Worm (Caenorhabditis elegans) whole organism, L3 larva: ENCODE data around the gene acy-1.

ENCODE experiments used
- R02D3.7 ChIP-seq: fragments of 150-350 bp; optimal IDR thresholded peaks from 2 replicates; lab custom pipeline; 2014; ENCODE audit warnings: missing biosample characterization, missing genetic modification characterization
- ZK546.5 ChIP-seq: sonication (generic microtip); optimal IDR thresholded peaks from 2 replicates; lab custom pipeline; 2017; ENCODE audit warnings: missing biosample characterization, missing genetic modification characterization
- aly-2 ChIP-seq: fragments of 150-350 bp; optimal IDR thresholded peaks from 2 replicates; lab custom pipeline; 2014; ENCODE audit warnings: missing biosample characterization, missing genetic modification characterization
- ceh-16 ChIP-seq: sonication (generic microtip); optimal IDR thresholded peaks from 2 replicates; lab custom pipeline; 2017; ENCODE audit warnings: missing biosample characterization, missing genetic modification characterization
- ceh-28 ChIP-seq: fragments of 150-350 bp; optimal IDR thresholded peaks from 2 replicates; lab custom pipeline; 2014; ENCODE audit warnings: missing biosample characterization, missing genetic modification reagents, missing genetic modification characterization
- ceh-82 ChIP-seq: fragments of 150-350 bp; optimal IDR thresholded peaks from 2 replicates; lab custom pipeline; 2014; ENCODE audit warnings: missing biosample characterization, missing genetic modification characterization
- ceh-9 ChIP-seq: sonication (generic microtip); optimal IDR thresholded peaks from 2 replicates; lab custom pipeline; 2018; ENCODE audit warnings: missing biosample characterization, missing genetic modification characterization
- daf-12 ChIP-seq: fragments of 150-350 bp; optimal IDR thresholded peaks from 2 replicates; lab custom pipeline; 2014; ENCODE audit warnings: missing biosample characterization, missing genetic modification reagents, missing genetic modification characterization
- elt-1 ChIP-seq: fragments of 150-350 bp; optimal IDR thresholded peaks from 2 replicates; lab custom pipeline; 2014; ENCODE audit warnings: missing biosample characterization, missing genetic modification characterization
- elt-2 ChIP-seq: sonication (generic microtip); optimal IDR thresholded peaks from 2 replicates; lab custom pipeline; 2016; ENCODE audit warnings: missing genetic modification reagents, mild to moderate bottlenecking, missing genetic modification characterization, missing compliant biosample characterization
- elt-3 ChIP-seq, 3 experiments: fragments of 150-350 bp in 1 of 3; sonication (generic microtip) in 2 of 3; optimal IDR thresholded peaks; 2 replicates in 2 of 3; 4 replicates in 1 of 3; lab custom pipeline; 2014 to 2017; ENCODE audit warnings: missing biosample characterization in 3 of 3, missing genetic modification characterization in 3 of 3
- eor-1 ChIP-seq, 2 experiments: fragments of 150-350 bp; optimal IDR thresholded peaks; 2 replicates each; lab custom pipeline; 2014 to 2018; ENCODE audit warnings: missing biosample characterization in 2 of 2, missing genetic modification characterization in 2 of 2
- fkh-2 ChIP-seq: fragments of 150-350 bp; optimal IDR thresholded peaks from 2 replicates; lab custom pipeline; 2014; ENCODE audit warnings: missing biosample characterization, missing genetic modification reagents, missing genetic modification characterization
- fos-1 ChIP-seq: fragments of 150-350 bp; optimal IDR thresholded peaks from 2 replicates; lab custom pipeline; 2014; ENCODE audit warnings: missing biosample characterization, missing genetic modification characterization
- jun-1 ChIP-seq: fragments of 150-350 bp; optimal IDR thresholded peaks from 2 replicates; lab custom pipeline; 2014; ENCODE audit warnings: missing biosample characterization, missing genetic modification reagents, missing genetic modification characterization
- lin-15B ChIP-seq: fragments of 150-350 bp; optimal IDR thresholded peaks from 2 replicates; lab custom pipeline; 2014; ENCODE audit warnings: missing biosample characterization, missing genetic modification characterization
- lin-39 ChIP-seq: fragments of 150-350 bp; optimal IDR thresholded peaks from 2 replicates; lab custom pipeline; 2018; ENCODE audit warnings: missing biosample characterization, missing genetic modification reagents, missing genetic modification characterization
- lsy-12 ChIP-seq: sonication (generic microtip); optimal IDR thresholded peaks from 2 replicates; lab custom pipeline; 2016; ENCODE audit warnings: mild to moderate bottlenecking, missing genetic modification characterization, missing compliant biosample characterization
- nfya-1 ChIP-seq: sonication (generic microtip); optimal IDR thresholded peaks from 2 replicates; lab custom pipeline; 2017; ENCODE audit warnings: missing genetic modification characterization, mild to moderate bottlenecking, missing compliant biosample characterization, antibody characterized with exemption, moderate library complexity; ENCODE audit not compliant: insufficient read depth
- nhr-23 ChIP-seq: fragments of 150-350 bp; optimal IDR thresholded peaks from 2 replicates; lab custom pipeline; 2014; ENCODE audit warnings: missing biosample characterization, missing genetic modification reagents, missing genetic modification characterization
- nhr-25 ChIP-seq: sonication (generic microtip); optimal IDR thresholded peaks from 2 replicates; lab custom pipeline; 2017; ENCODE audit warnings: missing biosample characterization, missing genetic modification characterization
- nhr-28 ChIP-seq: fragments of 150-350 bp; optimal IDR thresholded peaks from 2 replicates; lab custom pipeline; 2014; ENCODE audit warnings: missing biosample characterization, missing genetic modification characterization
- nhr-43 ChIP-seq: sonication (generic microtip); optimal IDR thresholded peaks from 2 replicates; lab custom pipeline; 2016; ENCODE audit warnings: mild to moderate bottlenecking, missing genetic modification characterization, missing compliant biosample characterization; ENCODE audit not compliant: poor library complexity, severe bottlenecking
- nhr-77 ChIP-seq: fragments of 150-350 bp; optimal IDR thresholded peaks from 2 replicates; lab custom pipeline; 2014; ENCODE audit warnings: missing biosample characterization, missing genetic modification characterization
- pha-4 ChIP-seq: fragments of 150-350 bp; optimal IDR thresholded peaks from 2 replicates; lab custom pipeline; 2014; ENCODE audit warnings: missing biosample characterization, missing genetic modification reagents, missing genetic modification characterization
- pqm-1 ChIP-seq: fragments of 150-350 bp; optimal IDR thresholded peaks from 2 replicates; lab custom pipeline; 2017; ENCODE audit warnings: missing biosample characterization, missing genetic modification characterization, inconsistent platforms
- sea-2 ChIP-seq: fragments of 150-350 bp; sonication (generic microtip); optimal IDR thresholded peaks from 4 replicates; lab custom pipeline; 2014; ENCODE audit warnings: missing biosample characterization, missing genetic modification reagents, missing genetic modification characterization
- snpc-4 ChIP-seq: fragments of 150-350 bp; optimal IDR thresholded peaks from 2 replicates; lab custom pipeline; 2014; ENCODE audit warnings: missing biosample characterization, missing genetic modification characterization
- tbx-2 ChIP-seq: sonication (generic microtip); optimal IDR thresholded peaks from 2 replicates; lab custom pipeline; 2016; ENCODE audit warnings: mild to moderate bottlenecking, missing genetic modification characterization, missing compliant biosample characterization
- unc-39 ChIP-seq: sonication (generic microtip); optimal IDR thresholded peaks from 4 replicates; lab custom pipeline; 2017; ENCODE audit warnings: missing biosample characterization, missing genetic modification characterization
- unc-62 ChIP-seq: fragments of 150-350 bp; sonication (generic microtip); optimal IDR thresholded peaks from 4 replicates; lab custom pipeline; 2014; ENCODE audit warnings: missing biosample characterization, missing genetic modification reagents, missing genetic modification characterization
- zag-1 ChIP-seq: fragments of 150-350 bp; optimal IDR thresholded peaks from 2 replicates; lab custom pipeline; 2014; ENCODE audit warnings: missing biosample characterization, missing genetic modification characterization
- ztf-11 ChIP-seq: fragments of 150-350 bp; optimal IDR thresholded peaks from 2 replicates; lab custom pipeline; 2014; ENCODE audit warnings: missing biosample characterization, missing genetic modification characterization

acy-1 gene

ce11 chrIII:4697819-4698218 is 24.1 kb upstream of the acy-1 start, which contains the start of gene dnj-18:
Gene dnj-18, plus strand, starts transcription at chrIII:4698119.
- TF ChIP-seq lsy-12 (tag; lab: Kevin White, UChicago) (no peak), unc-62 (GFP tag; lab: Kevin White, UChicago) (no peak), zag-1 (tag; lab: Kevin White, UChicago) (no peak), ceh-16 (tag; lab: Kevin White, UChicago) (no peak), elt-2 (tag; lab: Kevin White, UChicago) (no peak), snpc-4 (tag; lab: Kevin White, UChicago) (no peak), fkh-2 (tag; lab: Kevin White, UChicago) (no peak), ZK546.5 (tag; lab: Kevin White, UChicago) (no peak), lin-15B (no peak), ztf-11 (tag; lab: Kevin White, UChicago) (no peak)

ce11 chrIII:4699922-4700321 is 22.0 kb upstream of the acy-1 start, which contains the start of gene sel-13:
Gene sel-13, minus strand, starts transcription at chrIII:4700224.
- TF ChIP-seq elt-3 (tag; optimal IDR thresholded peaks at IDR 0.05; lab: Kevin White, UChicago) (no peak), fos-1 (tag; lab: Kevin White, UChicago) (no peak), R02D3.7 (tag; lab: Kevin White, UChicago) (no peak), elt-1 (tag; lab: Kevin White, UChicago) (no peak), nhr-28 (tag; lab: Kevin White, UChicago) (no peak), pha-4 (tag; lab: Kevin White, UChicago) (no peak)

DNA sequence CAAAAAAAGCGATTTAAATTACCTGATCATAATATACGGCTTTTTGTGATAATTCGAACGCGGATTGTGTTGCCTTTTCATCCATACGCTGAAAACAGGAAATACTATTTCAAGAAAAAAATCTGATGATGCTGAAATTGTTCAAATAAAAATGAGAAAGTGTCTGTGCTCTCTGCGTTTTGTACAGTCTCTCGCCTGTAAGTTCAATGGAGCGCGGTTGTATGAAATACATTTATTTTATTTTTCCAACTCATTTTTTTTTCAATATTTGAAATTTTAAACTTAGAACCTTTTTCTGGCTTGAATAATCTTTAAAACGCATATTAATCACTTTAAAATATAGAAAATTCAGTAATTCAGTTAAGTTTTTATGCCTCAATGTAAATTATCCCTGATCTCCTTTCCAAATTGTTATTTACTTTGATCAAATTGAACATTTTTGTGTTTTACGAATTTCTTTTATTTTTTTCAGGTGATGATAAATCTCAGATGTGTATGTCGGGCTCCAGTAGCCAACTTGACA is 17.9 kb upstream of the acy-1 start, which contains the start of the genes clp-2 and mrpl-16:
Gene clp-2 (minus strand): TSS at position 94 of the 523 bp plus-strand sequence.
Gene mrpl-16 (plus strand): TSS at position 473 of the 523 bp plus-strand sequence.
- TF ChIP-seq nhr-77 (tag; lab: Kevin White, UChicago) (no peak), nhr-23 (peak; percentile 12), lin-15B (peak; percentile 43), ztf-11 (tag; lab: Kevin White, UChicago) (no peak), ceh-16 (tag; lab: Kevin White, UChicago) (no peak), tbx-2 (tag; lab: Kevin White, UChicago) (no peak), nfya-1 (tag; lab: Kevin White, UChicago) (peak; percentile 53), elt-2 (tag; lab: Kevin White, UChicago) (no peak), lin-39 (tag; lab: Kevin White, UChicago) (no peak), elt-3 (tag; optimal IDR thresholded peaks at IDR 0.05; lab: Kevin White, UChicago) (no peak), nhr-25 (tag; lab: Kevin White, UChicago) (no peak), unc-62 (GFP tag; lab: Kevin White, UChicago) (no peak)

DNA sequence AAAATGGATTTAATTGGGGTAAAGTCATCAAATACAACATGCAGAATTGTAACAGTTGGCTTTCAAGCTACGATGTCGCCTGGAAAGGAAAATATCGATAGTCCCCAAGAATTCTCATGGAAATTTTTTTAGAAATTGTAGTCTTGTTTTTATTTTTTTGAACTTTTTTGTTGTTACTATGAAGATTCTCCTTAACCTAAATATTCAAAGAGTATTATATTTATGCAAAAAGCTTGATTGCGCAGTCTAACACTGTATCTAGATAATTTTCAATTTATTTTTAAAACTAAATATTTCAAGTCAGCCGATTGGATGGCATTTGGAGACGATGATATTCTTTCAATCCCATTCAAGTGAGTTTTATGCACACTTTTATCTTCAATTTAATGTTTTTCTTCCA is 16.7 kb upstream of the acy-1 start, which contains the start of gene pgap-2:
Gene pgap-2 (plus strand): TSS at position 301 of the 400 bp plus-strand sequence.
- TF ChIP-seq ZK546.5 (tag; lab: Kevin White, UChicago), result no peak
- no peak for TF ChIP-seq nhr-43
- no peak for TF ChIP-seq elt-2 (tag; lab: Kevin White, UChicago)
- TF ChIP-seq sea-2, result no peak
- no peak for TF ChIP-seq ceh-28 (tag; lab: Kevin White, UChicago)
- TF ChIP-seq pqm-1 (tag; lab: Kevin White, UChicago), result no peak
- TF ChIP-seq eor-1 (tag; optimal IDR thresholded peaks at IDR 0.05; lab: Kevin White, UChicago), result no peak
- TF ChIP-seq ceh-82 (tag; lab: Kevin White, UChicago), result no peak
- no peak for TF ChIP-seq tbx-2 (tag; lab: Kevin White, UChicago)
- no peak for TF ChIP-seq ceh-9 (tag; lab: Kevin White, UChicago)
- TF ChIP-seq snpc-4 (tag; lab: Kevin White, UChicago), result no peak

DNA sequence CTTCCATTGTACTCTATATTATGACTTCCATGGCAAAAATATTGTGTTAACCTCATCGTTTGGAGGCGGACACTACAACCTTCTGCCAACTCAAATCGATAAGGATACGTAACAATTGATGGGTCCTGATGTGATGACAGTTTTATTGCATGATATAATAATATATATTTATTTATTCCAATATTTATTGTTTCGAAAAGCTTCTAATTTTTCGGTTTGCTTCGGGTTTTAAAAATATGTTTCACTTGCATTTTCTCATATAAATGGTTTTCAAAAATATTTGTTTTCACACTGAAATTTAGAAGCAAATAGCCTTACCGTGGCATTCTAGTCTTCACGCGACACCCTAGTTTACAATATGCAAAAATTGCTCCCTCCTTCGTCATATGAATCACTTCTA is 15.2 kb upstream of the acy-1 start, which contains the start of gene T04A8.13:
Gene T04A8.13 (plus strand): TSS at position 301 of the 400 bp plus-strand sequence.
- no peak for TF ChIP-seq tbx-2 (tag; lab: Kevin White, UChicago)
- TF ChIP-seq lsy-12 (tag; lab: Kevin White, UChicago), result no peak
- TF ChIP-seq lin-39 (tag; lab: Kevin White, UChicago), result no peak
- no peak for TF ChIP-seq jun-1 (tag; lab: Kevin White, UChicago)
- TF ChIP-seq unc-39, result no peak
- no peak for TF ChIP-seq daf-12
- TF ChIP-seq aly-2, result no peak
- TF ChIP-seq nhr-43, result no peak
